Worm (Caenorhabditis elegans) whole organism, mixed stage, embryonic: ENCODE data around the gene cutl-19.

Experiments used
- M03D4.4 ChIP-seq: sonication (generic microtip); optimal IDR thresholded peaks from 2 replicates; lab custom pipeline; 2017; ENCODE audit warnings: mild to moderate bottlenecking, missing genetic modification characterization, missing compliant biosample characterization
- bed-3 ChIP-seq: fragments of 200-800 bp; sonication (Bioruptor generic); optimal IDR thresholded peaks from 3 replicates; lab custom pipeline; 2018; ENCODE audit warnings: mild to moderate bottlenecking, missing genetic modification characterization, moderate library complexity, missing compliant biosample characterization
- blmp-1 ChIP-seq: fragments of 150-350 bp; optimal IDR thresholded peaks from 2 replicates; lab custom pipeline; 2014; ENCODE audit warnings: missing biosample characterization, missing genetic modification characterization
- ceh-39 ChIP-seq: fragments of 150-350 bp; optimal IDR thresholded peaks from 2 replicates; lab custom pipeline; 2014; ENCODE audit warnings: missing biosample characterization, missing genetic modification characterization
- ceh-43 ChIP-seq: fragments of 200-800 bp; sonication (Bioruptor generic); optimal IDR thresholded peaks from 2 replicates; lab custom pipeline; 2018; ENCODE audit warnings: mild to moderate bottlenecking, missing genetic modification characterization, moderate library complexity, missing compliant biosample characterization
- ceh-83 ChIP-seq: fragments of 200-800 bp; sonication (Bioruptor generic); optimal IDR thresholded peaks from 2 replicates; lab custom pipeline; 2018; ENCODE audit warnings: mild to moderate bottlenecking, missing genetic modification characterization, missing compliant biosample characterization
- ces-1 ChIP-seq: fragments of 150-350 bp; optimal IDR thresholded peaks from 2 replicates; lab custom pipeline; 2014; ENCODE audit warnings: missing biosample characterization, missing genetic modification reagents, missing genetic modification characterization
- drap-1 ChIP-seq: fragments of 200-800 bp; sonication (Bioruptor generic); optimal IDR thresholded peaks from 3 replicates; lab custom pipeline; 2018; ENCODE audit warnings: mild to moderate bottlenecking, missing genetic modification characterization, missing compliant biosample characterization
- elt-1 ChIP-seq: sonication (generic microtip); optimal IDR thresholded peaks from 2 replicates; lab custom pipeline; 2017; ENCODE audit warnings: missing genetic modification characterization, mild to moderate bottlenecking, missing compliant biosample characterization, antibody characterized with exemption, moderate library complexity, borderline replicate concordance; ENCODE audit not compliant: insufficient read depth
- elt-3 ChIP-seq: fragments of 150-350 bp; optimal IDR thresholded peaks from 2 replicates; lab custom pipeline; 2014; ENCODE audit warnings: missing biosample characterization, missing genetic modification characterization
- flh-1 ChIP-seq: fragments of 200-800 bp; sonication (Bioruptor generic); optimal IDR thresholded peaks from 2 replicates; lab custom pipeline; 2018; ENCODE audit warnings: mild to moderate bottlenecking, missing genetic modification characterization, moderate library complexity, missing compliant biosample characterization
- ham-2 ChIP-seq: fragments of 200-800 bp; sonication (Bioruptor generic); optimal IDR thresholded peaks from 2 replicates; lab custom pipeline; 2018; ENCODE audit warnings: mild to moderate bottlenecking, missing genetic modification characterization, missing compliant biosample characterization
- hlh-1 ChIP-seq: fragments of 150-350 bp; optimal IDR thresholded peaks from 2 replicates; lab custom pipeline; 2014; ENCODE audit warnings: missing biosample characterization, missing genetic modification reagents, missing genetic modification characterization
- lin-13 ChIP-seq: fragments of 150-350 bp; optimal IDR thresholded peaks from 2 replicates; lab custom pipeline; 2014; ENCODE audit warnings: missing biosample characterization, missing genetic modification characterization
- lsy-2 ChIP-seq: fragments of 150-350 bp; optimal IDR thresholded peaks from 2 replicates; lab custom pipeline; 2014; ENCODE audit warnings: missing biosample characterization, missing genetic modification characterization
- mab-5 ChIP-seq: fragments of 150-350 bp; optimal IDR thresholded peaks from 2 replicates; lab custom pipeline; 2014; ENCODE audit warnings: missing biosample characterization, missing genetic modification characterization
- mep-1 ChIP-seq: fragments of 150-350 bp; optimal IDR thresholded peaks from 2 replicates; lab custom pipeline; 2017; ENCODE audit warnings: missing biosample characterization, missing genetic modification reagents, missing genetic modification characterization, inconsistent platforms
- mls-2 ChIP-seq: sonication (generic microtip); optimal IDR thresholded peaks from 2 replicates; lab custom pipeline; 2016; ENCODE audit warnings: mild to moderate bottlenecking, missing genetic modification characterization, moderate library complexity, missing compliant biosample characterization
- nhr-2 ChIP-seq: fragments of 150-350 bp; optimal IDR thresholded peaks from 2 replicates; lab custom pipeline; 2014; ENCODE audit warnings: missing biosample characterization, missing genetic modification characterization
- nhr-237 ChIP-seq: fragments of 150-350 bp; optimal IDR thresholded peaks from 2 replicates; lab custom pipeline; 2014; ENCODE audit warnings: missing biosample characterization, missing genetic modification characterization
- nhr-28 ChIP-seq: fragments of 150-350 bp; optimal IDR thresholded peaks from 2 replicates; lab custom pipeline; 2014; ENCODE audit warnings: missing biosample characterization, missing genetic modification characterization
- pha-4 ChIP-seq: fragments of 150-350 bp; optimal IDR thresholded peaks from 2 replicates; lab custom pipeline; 2018; ENCODE audit warnings: missing biosample characterization, missing genetic modification reagents, missing genetic modification characterization
- sem-2 ChIP-seq: fragments of 200-800 bp; sonication (Bioruptor generic); optimal IDR thresholded peaks from 2 replicates; lab custom pipeline; 2018; ENCODE audit warnings: mild to moderate bottlenecking, missing genetic modification characterization, missing compliant biosample characterization
- snpc-4 ChIP-seq: fragments of 150-350 bp; optimal IDR thresholded peaks from 2 replicates; lab custom pipeline; 2014; ENCODE audit warnings: missing biosample characterization, missing genetic modification characterization
- sptf-1 ChIP-seq: sonication (generic microtip); optimal IDR thresholded peaks from 2 replicates; lab custom pipeline; 2017; ENCODE audit warnings: mild to moderate bottlenecking, missing genetic modification characterization, moderate library complexity, missing compliant biosample characterization
- tbx-8 ChIP-seq: fragments of 200-800 bp; sonication (Bioruptor generic); optimal IDR thresholded peaks from 2 replicates; lab custom pipeline; 2018; ENCODE audit warnings: mild to moderate bottlenecking, missing genetic modification characterization, moderate library complexity, missing compliant biosample characterization
- unc-120 ChIP-seq: sonication (generic microtip); optimal IDR thresholded peaks from 2 replicates; lab custom pipeline; 2017; ENCODE audit warnings: missing genetic modification characterization, missing compliant biosample characterization; ENCODE audit not compliant: poor library complexity, severe bottlenecking
- unc-39 ChIP-seq: fragments of 150-350 bp; optimal IDR thresholded peaks from 2 replicates; lab custom pipeline; 2014; ENCODE audit warnings: missing biosample characterization, missing genetic modification characterization
- unc-62 ChIP-seq: fragments of 150-350 bp; optimal IDR thresholded peaks from 2 replicates; lab custom pipeline; 2014; ENCODE audit warnings: missing biosample characterization, missing genetic modification reagents, missing genetic modification characterization
- zip-8 ChIP-seq: fragments of 150-350 bp; optimal IDR thresholded peaks from 2 replicates; lab custom pipeline; 2014; ENCODE audit warnings: missing biosample characterization, missing genetic modification characterization

Gene cutl-19

ce11 chrIII:5200349-5200748 is 17.1 kb downstream of the cutl-19 start:
- TF ChIP-seq ceh-43 (GFP tag; lab: Kevin White, UChicago) (no peak), blmp-1 (tag; lab: Kevin White, UChicago) (no peak), ceh-39 (tag; lab: Kevin White, UChicago) (no peak), drap-1 (no peak), mab-5 (no peak), lsy-2 (tag; lab: Kevin White, UChicago) (no peak), unc-120 (no peak), ceh-83 (GFP tag; lab: Kevin White, UChicago) (no peak), elt-3 (tag; lab: Kevin White, UChicago) (no peak), bed-3 (no peak), pha-4 (tag; lab: Kevin White, UChicago) (no peak), nhr-28 (tag; lab: Kevin White, UChicago) (no peak), mls-2 (tag; lab: Kevin White, UChicago) (no peak), ces-1 (GFP tag; lab: Kevin White, UChicago) (no peak), zip-8 (tag; lab: Kevin White, UChicago) (no peak), sptf-1 (tag; lab: Kevin White, UChicago) (no peak), snpc-4 (no peak), unc-39 (tag; lab: Kevin White, UChicago) (no peak), mep-1 (tag; lab: Kevin White, UChicago) (no peak)
- TF ChIP-seq, all 35 proteins: peak for 0

ce11 chrIII:5199577-5199976 is 17.8 kb downstream of the cutl-19 start, which contains the start of gene emb-8:
TSS of gene emb-8 (minus strand) at chrIII:5199677.
- no peak for TF ChIP-seq tbx-8 (GFP tag; lab: Kevin White, UChicago)
- no peak for TF ChIP-seq sem-2 (GFP tag; lab: Kevin White, UChicago)
- no peak for TF ChIP-seq drap-1
- TF ChIP-seq sptf-1 (tag; lab: Kevin White, UChicago), result no peak
- TF ChIP-seq nhr-237, result no peak
- TF ChIP-seq ceh-39 (tag; lab: Kevin White, UChicago), result no peak
- TF ChIP-seq, all 35 proteins: peak for 0

- TF ChIP-seq bed-3, result no peak
- peak; percentile 18 for TF ChIP-seq mep-1 (tag; lab: Kevin White, UChicago)
- TF ChIP-seq unc-120, result no peak
These were observed 20.9 kb downstream of the cutl-19 start for ce11 chrIII:5196298-5197045.

ce11 chrIII:5195690-5196089 is 21.7 kb downstream of the cutl-19 start, which contains the start of gene moc-6:
TSS of gene moc-6 (plus strand) at chrIII:5195990.
- TF ChIP-seq ceh-83 (GFP tag; lab: Kevin White, UChicago) (no peak), blmp-1 (tag; lab: Kevin White, UChicago) (no peak), nhr-2 (no peak), bed-3 (no peak), unc-39 (tag; lab: Kevin White, UChicago) (no peak), nhr-237 (no peak), ceh-43 (GFP tag; lab: Kevin White, UChicago) (no peak), flh-1 (GFP tag; lab: Kevin White, UChicago) (no peak), mep-1 (tag; lab: Kevin White, UChicago) (no peak), hlh-1 (tag; lab: Kevin White, UChicago) (no peak), ham-2 (GFP tag; lab: Kevin White, UChicago) (no peak), unc-62 (GFP tag; lab: Kevin White, UChicago) (no peak), lin-13 (tag; lab: Kevin White, UChicago) (no peak), unc-120 (no peak), nhr-28 (tag; lab: Kevin White, UChicago) (no peak), M03D4.4 (no peak), elt-1 (tag; lab: Kevin White, UChicago) (no peak)
- TF ChIP-seq, all 35 proteins: peak for 0

- TF ChIP-seq elt-1 (tag; lab: Kevin White, UChicago) (no peak), lsy-2 (tag; lab: Kevin White, UChicago) (peak; percentile 42)
- TF ChIP-seq, all 35 proteins: peak for 1
These were observed 24.1 kb downstream of the cutl-19 start for ce11 chrIII:5193266-5193665.
